Fruit fly (Drosophila melanogaster): ENCODE data around the gene IM33.

Gene IM33

DNA sequence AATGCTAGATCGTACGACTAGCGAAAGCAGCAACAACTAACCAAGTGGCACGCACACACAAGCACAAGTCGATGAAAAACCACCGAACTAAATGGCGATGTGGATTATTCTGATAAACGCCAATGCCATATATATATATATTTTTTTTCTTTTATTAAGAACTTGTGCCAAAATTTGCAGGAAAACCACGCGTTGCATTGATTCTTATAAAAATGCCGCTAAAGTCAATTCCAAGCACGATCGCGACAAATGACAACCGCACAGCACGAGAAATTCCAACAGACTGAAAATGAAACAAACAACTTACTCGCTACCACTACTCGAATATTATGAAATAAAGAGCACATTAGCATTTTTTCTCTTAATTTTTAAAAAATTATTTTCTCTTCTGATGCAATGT lies 39.8 kb downstream of the IM33 start, which contains the start of gene for:
TSS of gene for (minus strand) at position 287 of the 400 bp plus-strand sequence.
- TF ChIP-seq Jra (GFP tag; optimal IDR thresholded peaks at IDR 0.05) (no peak), fru (GFP tag; optimal IDR thresholded peaks at IDR 0.05) (peak; percentile 14)

DNA sequence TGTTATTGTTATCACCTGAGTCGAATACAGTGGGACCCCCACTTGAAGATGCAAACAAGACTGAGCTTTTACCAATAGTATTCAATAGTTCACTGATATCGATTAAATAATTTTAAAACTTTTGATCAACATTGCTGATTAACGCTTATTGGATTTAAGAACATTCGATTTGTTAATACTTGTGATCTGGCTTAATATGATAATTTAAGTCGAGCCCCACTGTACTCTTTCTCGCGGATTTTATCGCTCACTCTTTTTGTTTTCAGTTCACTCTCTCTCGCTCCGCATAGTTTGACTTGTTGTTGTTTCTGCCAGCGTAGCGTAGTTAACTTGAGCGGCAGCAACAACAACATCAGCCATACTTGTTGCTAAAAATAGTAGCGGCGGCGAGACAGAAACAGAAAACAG lies 40.8 kb downstream of the IM33 start:
- no peak for TF ChIP-seq Hr78 (GFP tag; optimal IDR thresholded peaks at IDR 0.05)
- TF ChIP-seq psq (GFP tag; optimal IDR thresholded peaks at IDR 0.05): peak; percentile 98
- TF ChIP-seq dmrt93B (GFP tag; optimal IDR thresholded peaks at IDR 0.05): peak; percentile 97
- TF ChIP-seq ey (GFP tag; optimal IDR thresholded peaks at IDR 0.05): peak; percentile 99
- TF ChIP-seq usp (GFP tag; optimal IDR thresholded peaks at IDR 0.05): no peak
- peak; percentile 80 for TF ChIP-seq Hr83 (GFP tag; optimal IDR thresholded peaks at IDR 0.05; ENCODE audit: poor library complexity, severe bottlenecking)
- peak; percentile 99 for TF ChIP-seq HLH106 (tag; optimal IDR thresholded peaks at IDR 0.05)
- peak; percentile 94 for TF ChIP-seq Jra (GFP tag; optimal IDR thresholded peaks at IDR 0.05)
- TF ChIP-seq brk (GFP tag; optimal IDR thresholded peaks at IDR 0.05): peak; percentile 96
- no peak for TF ChIP-seq Myc (optimal IDR thresholded peaks at IDR 0.05)
- TF ChIP-seq OdsH (GFP tag; optimal IDR thresholded peaks at IDR 0.05): peak; percentile 99
- TF ChIP-seq Hnf4 (GFP tag; optimal IDR thresholded peaks at IDR 0.05): peak; percentile 99
- TF ChIP-seq br (GFP tag; optimal IDR thresholded peaks at IDR 0.05): peak; percentile 99
- peak; percentile 99 for TF ChIP-seq woc (GFP tag; optimal IDR thresholded peaks at IDR 0.05)
- peak; percentile 96 for TF ChIP-seq CG32264 (GFP tag; optimal IDR thresholded peaks at IDR 0.05)
- peak; percentile 61 for TF ChIP-seq jim (GFP tag; optimal IDR thresholded peaks at IDR 0.05)
- peak; percentile 91 for TF ChIP-seq dsf (GFP tag; optimal IDR thresholded peaks at IDR 0.05; ENCODE audit: borderline replicate concordance)
- TF ChIP-seq sv (GFP tag; optimal IDR thresholded peaks at IDR 0.05): peak; percentile 97
- TF ChIP-seq Mio (GFP tag; optimal IDR thresholded peaks at IDR 0.05): peak; percentile 90
- TF ChIP-seq tai (GFP tag; optimal IDR thresholded peaks at IDR 0.05): peak; percentile 96
- no peak for TF ChIP-seq Vsx2 (GFP tag; optimal IDR thresholded peaks at IDR 0.05; ENCODE audit: partially characterized antibody)
- no peak for TF ChIP-seq Abd-B (GFP tag; optimal IDR thresholded peaks at IDR 0.05)
- peak; percentile 93 for TF ChIP-seq Rel (GFP tag; optimal IDR thresholded peaks at IDR 0.05)
- peak; percentile 95 for TF ChIP-seq Rel (tag; optimal IDR thresholded peaks at IDR 0.05)
- TF ChIP-seq fru (GFP tag; optimal IDR thresholded peaks at IDR 0.05): peak; percentile 99
- no peak for TF ChIP-seq Dif (GFP tag; optimal IDR thresholded peaks at IDR 0.05; ENCODE audit: partially characterized antibody)
- no peak for TF ChIP-seq pan (optimal IDR thresholded peaks at IDR 0.05)
- TF ChIP-seq N (GFP tag; optimal IDR thresholded peaks at IDR 0.05): no peak
- peak; percentile 96 for TF ChIP-seq CrebA (GFP tag; optimal IDR thresholded peaks at IDR 0.05; ENCODE audit: borderline replicate concordance)
- TF ChIP-seq Sp1 (GFP tag; optimal IDR thresholded peaks at IDR 0.05): peak; percentile 99
- TF ChIP-seq Dfd (GFP tag; optimal IDR thresholded peaks at IDR 0.05): no peak
- TF ChIP-seq rgr (GFP tag; optimal IDR thresholded peaks at IDR 0.05): peak; percentile 99
- TF ChIP-seq foxo (GFP tag; optimal IDR thresholded peaks at IDR 0.05): peak; percentile 97 to 99
- TF ChIP-seq h (GFP tag; optimal IDR thresholded peaks at IDR 0.05): peak; percentile 99
- peak; percentile 96 for TF ChIP-seq sage (GFP tag; optimal IDR thresholded peaks at IDR 0.05)
- peak; percentile 72 for TF ChIP-seq GATAd (GFP tag; optimal IDR thresholded peaks at IDR 0.05)
- TF ChIP-seq CG9705 (GFP tag; optimal IDR thresholded peaks at IDR 0.05): peak; percentile 99

dm6 chr2L:3654956-3655618 lies 41.4 kb downstream of the IM33 start:
- no peak for TF ChIP-seq Myc (optimal IDR thresholded peaks at IDR 0.05)
- no peak for TF ChIP-seq CG32264 (GFP tag; optimal IDR thresholded peaks at IDR 0.05)
- no peak for TF ChIP-seq OdsH (GFP tag; optimal IDR thresholded peaks at IDR 0.05)
- no peak for TF ChIP-seq dl (GFP tag; optimal IDR thresholded peaks at IDR 0.05; ENCODE audit: insufficient read depth in 1 of 2, partially characterized antibody in 2 of 2)
- TF ChIP-seq h (GFP tag; optimal IDR thresholded peaks at IDR 0.05): no peak
- TF ChIP-seq sage (GFP tag; optimal IDR thresholded peaks at IDR 0.05): no peak
- TF ChIP-seq brk (GFP tag; optimal IDR thresholded peaks at IDR 0.05): no peak

Measured in whole organism, wandering third instar larva.